Fruit fly (Drosophila melanogaster): Measurements from ENCODE around the gene CG4229.

Gene CG4229

DNA sequence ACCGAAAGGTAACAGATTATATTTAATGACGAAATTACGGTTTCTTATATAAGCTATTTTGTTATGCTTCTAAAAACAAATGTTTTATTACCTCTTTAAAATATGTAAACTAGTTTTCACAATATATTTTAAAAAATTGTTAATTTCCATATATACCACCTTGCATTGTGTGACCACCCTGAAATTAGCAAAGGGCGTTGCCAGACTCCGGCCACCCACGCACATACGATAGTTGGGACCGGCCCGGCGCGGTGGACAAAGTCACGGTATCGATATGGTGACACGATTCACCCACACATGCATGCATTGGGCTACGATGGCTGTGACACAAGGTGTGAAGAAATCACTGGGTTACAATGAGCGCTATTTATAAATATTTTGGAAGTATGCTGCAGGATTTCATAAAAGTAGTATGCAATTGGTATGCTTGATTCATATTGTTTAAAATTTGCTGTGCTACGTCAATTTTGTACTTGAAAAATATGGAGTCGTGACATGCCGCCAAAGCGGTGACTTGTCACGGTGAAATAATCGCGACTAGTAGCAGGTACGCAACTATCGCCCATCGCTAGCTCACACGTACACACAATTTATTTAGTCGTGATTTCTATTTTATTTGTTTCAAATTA, 31.5 kb downstream of the CG4229 start (continued):
- no peak for TF ChIP-seq CG4404 (GFP tag; IDR thresholded peaks at IDR 0.05)
- TF ChIP-seq CG3163 (GFP tag; optimal IDR thresholded peaks at IDR 0.05) = peak; percentile 13
- peak; percentile 92 for TF ChIP-seq pzg (GFP tag; optimal IDR thresholded peaks at IDR 0.05)
- peak; percentile 89 for TF ChIP-seq cg (GFP tag; optimal IDR thresholded peaks at IDR 0.05)
- no peak for TF ChIP-seq CG10462 (GFP tag; optimal IDR thresholded peaks at IDR 0.05)

DNA sequence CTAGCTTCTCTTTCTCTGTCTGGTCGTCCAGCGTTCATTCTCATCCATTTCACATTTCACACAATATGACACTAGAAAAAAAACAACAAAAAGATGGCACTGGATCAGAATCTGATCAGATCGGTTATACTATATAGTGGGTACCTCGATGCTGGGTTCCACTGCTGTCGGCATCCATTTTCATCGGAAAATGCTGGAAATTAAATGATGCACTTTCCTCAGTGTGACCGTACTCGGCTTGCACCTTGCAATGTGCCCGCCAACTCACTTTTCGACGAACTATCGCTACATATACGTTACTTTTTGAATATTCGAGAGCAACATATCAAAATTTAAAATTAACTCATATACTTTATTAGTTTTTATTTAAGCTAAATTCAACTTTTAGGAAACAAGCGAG, 34.2 kb downstream of the CG4229 start, which contains the start of gene tra:
Gene tra, minus strand, starts transcription at position 191 of the 400 bp plus-strand sequence.
- peak; percentile 27 for TF ChIP-seq zen (tag; optimal IDR thresholded peaks at IDR 0.05)
- peak; percentile 42 for TF ChIP-seq Sin3A (optimal IDR thresholded peaks at IDR 0.05)
- TF ChIP-seq HHEX (GFP tag; optimal IDR thresholded peaks at IDR 0.05) = no peak
- TF ChIP-seq nmo (GFP tag; optimal IDR thresholded peaks at IDR 0.05) = peak; percentile 12
- TF ChIP-seq row (GFP tag; IDR thresholded peaks at IDR 0.05) = 0 out of 3 replicates have a peak, but pooled peaks have one; percentile 11
- peak; percentile 72 for TF ChIP-seq Dp (GFP tag; optimal IDR thresholded peaks at IDR 0.05)
- peak; percentile 36; the same call in 1 of the 3 replicates for TF ChIP-seq CG34224 (GFP tag; IDR thresholded peaks at IDR 0.05; ENCODE audit: partially characterized antibody)
- TF ChIP-seq Opbp (GFP tag; IDR thresholded peaks at IDR 0.05; ENCODE audit: partially characterized antibody) = peak; percentile 83
- peak; percentile 33 for TF ChIP-seq Ets97D (GFP tag; optimal IDR thresholded peaks at IDR 0.05)
- peak; percentile 70 for TF ChIP-seq Scr (GFP tag; IDR thresholded peaks at IDR 0.05; ENCODE audit: partially characterized antibody)
- peak; percentile 88; the same call in 2 of the 4 replicates for TF ChIP-seq chinmo (GFP tag; IDR thresholded peaks at IDR 0.05; ENCODE audit: partially characterized antibody)
- TF ChIP-seq CG15514 (GFP tag; optimal IDR thresholded peaks at IDR 0.05) = peak; percentile 42
- TF ChIP-seq E2f2 (GFP tag; IDR thresholded peaks at IDR 0.05) = peak; percentile 76
- TF ChIP-seq Dll (GFP tag; IDR thresholded peaks at IDR 0.05; ENCODE audit: partially characterized antibody) = peak; percentile 72; the same call in 3 of the 4 replicates
- peak; percentile 1 for TF ChIP-seq HLHmδ (GFP tag; optimal IDR thresholded peaks at IDR 0.05)
- TF ChIP-seq CG13287 (GFP tag; IDR thresholded peaks at IDR 0.05; ENCODE audit: partially characterized antibody) = peak; percentile 74
- TF ChIP-seq MESR4 (GFP tag; optimal IDR thresholded peaks at IDR 0.05) = peak; percentile 82
- no peak for TF ChIP-seq ftz-f1 (GFP tag; optimal IDR thresholded peaks at IDR 0.05)
- peak; percentile 26 for TF ChIP-seq CG17829 (tag; optimal IDR thresholded peaks at IDR 0.05)
- peak; percentile 82 for TF ChIP-seq gfzf (GFP tag; optimal IDR thresholded peaks at IDR 0.05)
- peak; percentile 50; the same call in 1 of the 2 replicates for TF ChIP-seq tna (GFP tag; IDR thresholded peaks at IDR 0.05; ENCODE audit: partially characterized antibody)
- TF ChIP-seq CG9797 (GFP tag; optimal IDR thresholded peaks at IDR 0.05) = peak; percentile 91
- TF ChIP-seq D19B (GFP tag; optimal IDR thresholded peaks at IDR 0.05) = no peak
- no peak for TF ChIP-seq Sox100B (GFP tag; optimal IDR thresholded peaks at IDR 0.05)
- peak; percentile 45 for TF ChIP-seq CG10267 (tag; optimal IDR thresholded peaks at IDR 0.05)
- TF ChIP-seq amos (GFP tag; IDR thresholded peaks at IDR 0.05; ENCODE audit: partially characterized antibody) = peak; percentile 61
- TF ChIP-seq CG2116 (GFP tag; optimal IDR thresholded peaks at IDR 0.05) = peak; percentile 60
- peak; percentile 7 for TF ChIP-seq CG30020 (tag; optimal IDR thresholded peaks at IDR 0.05)
- TF ChIP-seq CG6791 (GFP tag; IDR thresholded peaks at IDR 0.05; ENCODE audit: partially characterized antibody) = peak; percentile 70
- no peak for TF ChIP-seq disco-r (GFP tag; optimal IDR thresholded peaks at IDR 0.05)
- peak; percentile 71 for TF ChIP-seq CG1603 (tag; optimal IDR thresholded peaks at IDR 0.05)
- peak; percentile 12 for TF ChIP-seq CTCF (GFP tag; optimal IDR thresholded peaks at IDR 0.05)
- TF ChIP-seq CG3995 (GFP tag; optimal IDR thresholded peaks at IDR 0.05) = peak; percentile 70
- TF ChIP-seq CG2712 (tag; optimal IDR thresholded peaks at IDR 0.05) = peak; percentile 27
- peak; percentile 59 for TF ChIP-seq MBD-R2 (GFP tag; IDR thresholded peaks at IDR 0.05)
- 0 out of 3 replicates have a peak, but pooled peaks have one; percentile 13 for TF ChIP-seq CG14860 (GFP tag; IDR thresholded peaks at IDR 0.05; ENCODE audit: partially characterized antibody)
- peak; percentile 31 for TF ChIP-seq CG17186 (GFP tag; optimal IDR thresholded peaks at IDR 0.05)
- TF ChIP-seq zen2 (GFP tag; IDR thresholded peaks at IDR 0.05; ENCODE audit: partially characterized antibody) = no peak; the same call in 2 of the 3 replicates
- peak; percentile 15; the same call in 1 of the 2 replicates for TF ChIP-seq ato (GFP tag; IDR thresholded peaks at IDR 0.05; ENCODE audit: partially characterized antibody)
- TF ChIP-seq chif (GFP tag; optimal IDR thresholded peaks at IDR 0.05) = no peak
- peak; percentile 17 for TF ChIP-seq dm (GFP tag; optimal IDR thresholded peaks at IDR 0.05)
